Worm (Caenorhabditis elegans) whole organism, L3 larva: ENCODE data around the gene F45E10.2.

Experiments used
- ama-1 ChIP-seq: fragments of 150-350 bp; optimal IDR thresholded peaks from 2 replicates; lab custom pipeline; 2018
- daf-12 ChIP-seq: fragments of 150-350 bp; optimal IDR thresholded peaks from 2 replicates; lab custom pipeline; 2014; ENCODE audit warnings: missing biosample characterization, missing genetic modification reagents, missing genetic modification characterization
- elt-2 ChIP-seq: sonication (generic microtip); optimal IDR thresholded peaks from 2 replicates; lab custom pipeline; 2016; ENCODE audit warnings: missing genetic modification reagents, mild to moderate bottlenecking, missing genetic modification characterization, missing compliant biosample characterization
- hmg-11 ChIP-seq: sonication (generic microtip); optimal IDR thresholded peaks from 2 replicates; lab custom pipeline; 2016; ENCODE audit warnings: missing genetic modification characterization, missing compliant biosample characterization
- lin-15B ChIP-seq: fragments of 150-350 bp; optimal IDR thresholded peaks from 2 replicates; lab custom pipeline; 2014; ENCODE audit warnings: missing biosample characterization, missing genetic modification characterization
- lin-39 ChIP-seq: fragments of 150-350 bp; optimal IDR thresholded peaks from 2 replicates; lab custom pipeline; 2018; ENCODE audit warnings: missing biosample characterization, missing genetic modification reagents, missing genetic modification characterization
- nfya-1 ChIP-seq: sonication (generic microtip); optimal IDR thresholded peaks from 2 replicates; lab custom pipeline; 2017; ENCODE audit warnings: missing genetic modification characterization, mild to moderate bottlenecking, missing compliant biosample characterization, antibody characterized with exemption, moderate library complexity; ENCODE audit not compliant: insufficient read depth
- nhr-11 ChIP-seq: fragments of 150-350 bp; optimal IDR thresholded peaks from 2 replicates; lab custom pipeline; 2014; ENCODE audit warnings: missing biosample characterization, missing genetic modification characterization
- nhr-12 ChIP-seq: fragments of 150-350 bp; optimal IDR thresholded peaks from 2 replicates; lab custom pipeline; 2014; ENCODE audit warnings: missing biosample characterization, missing genetic modification characterization
- nhr-237 ChIP-seq: fragments of 150-350 bp; optimal IDR thresholded peaks from 2 replicates; lab custom pipeline; 2014; ENCODE audit warnings: missing biosample characterization, missing genetic modification characterization
- nhr-28 ChIP-seq: fragments of 150-350 bp; optimal IDR thresholded peaks from 2 replicates; lab custom pipeline; 2014; ENCODE audit warnings: missing biosample characterization, missing genetic modification characterization
- nhr-77 ChIP-seq: fragments of 150-350 bp; optimal IDR thresholded peaks from 2 replicates; lab custom pipeline; 2014; ENCODE audit warnings: missing biosample characterization, missing genetic modification characterization
- ztf-4 ChIP-seq: fragments of 150-350 bp; optimal IDR thresholded peaks from 2 replicates; lab custom pipeline; 2014; ENCODE audit warnings: missing biosample characterization, missing genetic modification characterization

ce11 chrII:11041027-11041426, 14.1 kb downstream of the F45E10.2 start, which contains the start of gene cey-1:
- TF ChIP-seq lin-39 (tag; lab: Kevin White, UChicago) (no peak), nhr-77 (tag; lab: Kevin White, UChicago) (no peak), nhr-11 (tag; lab: Kevin White, UChicago) (no peak), ztf-4 (tag; lab: Kevin White, UChicago) (no peak), nhr-12 (tag; lab: Kevin White, UChicago) (no peak), lin-15B (tag; lab: Kevin White, UChicago) (no peak), hmg-11 (tag; lab: Kevin White, UChicago) (no peak), nfya-1 (tag; lab: Kevin White, UChicago) (no peak), nhr-237 (tag; lab: Kevin White, UChicago) (no peak), daf-12 (tag; lab: Kevin White, UChicago) (no peak), elt-2 (tag; lab: Kevin White, UChicago) (no peak), ama-1 (lab: Kevin White, UChicago) (no peak), nhr-28 (tag; lab: Kevin White, UChicago) (no peak)
